Worm (Caenorhabditis elegans) whole organism, L1 larva: Measurements from ENCODE around the gene F56H9.8.

Source experiments
- C34B4.2 ChIP-seq: sonication (generic microtip); optimal IDR thresholded peaks from 2 replicates; lab custom pipeline; 2017; ENCODE audit warnings: mild to moderate bottlenecking, missing genetic modification characterization, missing compliant biosample characterization
- F16B12.6 ChIP-seq: fragments of 150-350 bp; optimal IDR thresholded peaks from 2 replicates; lab custom pipeline; 2014; ENCODE audit warnings: missing biosample characterization, missing genetic modification characterization
- alr-1 ChIP-seq: fragments of 200-800 bp; sonication (Bioruptor generic); optimal IDR thresholded peaks from 2 replicates; lab custom pipeline; 2018; ENCODE audit warnings: borderline replicate concordance, mild to moderate bottlenecking, missing genetic modification characterization, missing compliant biosample characterization
- blmp-1 ChIP-seq: fragments of 150-350 bp; optimal IDR thresholded peaks from 2 replicates; lab custom pipeline; 2014; ENCODE audit warnings: missing biosample characterization, missing genetic modification characterization
- ceh-63 ChIP-seq: fragments of 200-800 bp; sonication (Bioruptor generic); optimal IDR thresholded peaks from 2 replicates; lab custom pipeline; 2018; ENCODE audit warnings: mild to moderate bottlenecking, missing genetic modification characterization, missing compliant biosample characterization
- ceh-8 ChIP-seq: fragments of 200-800 bp; sonication (Bioruptor generic); optimal IDR thresholded peaks from 2 replicates; lab custom pipeline; 2018; ENCODE audit warnings: mild to moderate bottlenecking, missing genetic modification characterization, moderate library complexity, missing compliant biosample characterization
- ceh-90 ChIP-seq: sonication (generic microtip); optimal IDR thresholded peaks from 2 replicates; lab custom pipeline; 2016; ENCODE audit warnings: missing genetic modification characterization, missing compliant biosample characterization
- ces-1 ChIP-seq: fragments of 150-350 bp; optimal IDR thresholded peaks from 2 replicates; lab custom pipeline; 2014; ENCODE audit warnings: missing biosample characterization, missing genetic modification reagents, missing genetic modification characterization
- dsc-1 ChIP-seq: sonication (generic microtip); optimal IDR thresholded peaks from 2 replicates; lab custom pipeline; 2016; ENCODE audit warnings: mild to moderate bottlenecking, missing genetic modification characterization, missing compliant biosample characterization
- efl-3 ChIP-seq: fragments of 200-800 bp; sonication (Bioruptor generic); optimal IDR thresholded peaks from 2 replicates; lab custom pipeline; 2018; ENCODE audit warnings: mild to moderate bottlenecking, missing genetic modification characterization, missing compliant biosample characterization
- fkh-10 ChIP-seq: sonication (generic microtip); optimal IDR thresholded peaks from 2 replicates; lab custom pipeline; 2017; ENCODE audit warnings: missing biosample characterization, missing genetic modification reagents, missing genetic modification characterization
- fkh-8 ChIP-seq: sonication (generic microtip); optimal IDR thresholded peaks from 2 replicates; lab custom pipeline; 2016; ENCODE audit warnings: mild to moderate bottlenecking, missing genetic modification characterization, missing compliant biosample characterization
- fos-1 ChIP-seq: fragments of 150-350 bp; optimal IDR thresholded peaks from 2 replicates; lab custom pipeline; 2014; ENCODE audit warnings: missing biosample characterization, missing genetic modification characterization
- grh-1 ChIP-seq: fragments of 200-800 bp; sonication (Bioruptor generic); IDR thresholded peaks from 2 replicates; pipeline ENCODE4 v1.3.6; 2022; ENCODE audit warnings: missing genetic modification reagents, missing genetic modification characterization, missing compliant biosample characterization
- hlh-17 ChIP-seq: fragments of 200-800 bp; sonication (Bioruptor generic); optimal IDR thresholded peaks from 2 replicates; lab custom pipeline; 2018; ENCODE audit warnings: missing genetic modification characterization, mild to moderate bottlenecking, missing compliant biosample characterization, moderate library complexity, borderline replicate concordance
- isw-1 ChIP-seq: fragments of 200-800 bp; sonication (Bioruptor generic); IDR thresholded peaks from 2 replicates; pipeline ENCODE4 v1.3.6; 2022; ENCODE audit warnings: missing genetic modification characterization, missing compliant biosample characterization
- lin-14 ChIP-seq: fragments of 200-800 bp; sonication (Bioruptor generic); optimal IDR thresholded peaks from 2 replicates; lab custom pipeline; 2018; ENCODE audit warnings: mild to moderate bottlenecking, missing genetic modification characterization, moderate library complexity, missing compliant biosample characterization
- mdl-1 ChIP-seq, 2 experiments: fragments of 150-350 bp; optimal IDR thresholded peaks; 2 replicates each; lab custom pipeline; 2014 to 2017; ENCODE audit warnings: missing biosample characterization in 2 of 2, missing genetic modification characterization in 2 of 2, inconsistent platforms in 1 of 2
- nhr-20 ChIP-seq: sonication (generic microtip); optimal IDR thresholded peaks from 2 replicates; lab custom pipeline; 2016; ENCODE audit warnings: mild to moderate bottlenecking, missing genetic modification characterization, missing compliant biosample characterization
- nhr-47 ChIP-seq: sonication (generic microtip); optimal IDR thresholded peaks from 2 replicates; lab custom pipeline; 2016; ENCODE audit warnings: mild to moderate bottlenecking, missing genetic modification characterization, moderate library complexity, missing compliant biosample characterization
- nhr-84 ChIP-seq: sonication (generic microtip); optimal IDR thresholded peaks from 2 replicates; lab custom pipeline; 2017; ENCODE audit warnings: missing biosample characterization, missing genetic modification characterization
- nhr-85 ChIP-seq: sonication (generic microtip); peaks from one replicate; lab custom pipeline; 2016; ENCODE audit warnings: missing genetic modification characterization, inconsistent platforms, missing compliant biosample characterization
- nhr-90 ChIP-seq: sonication (generic microtip); optimal IDR thresholded peaks from 2 replicates; lab custom pipeline; 2016; ENCODE audit warnings: mild to moderate bottlenecking, missing genetic modification characterization, missing compliant biosample characterization; ENCODE audit not compliant: poor library complexity
- sox-4 ChIP-seq: sonication (generic microtip); optimal IDR thresholded peaks from 2 replicates; lab custom pipeline; 2016; ENCODE audit warnings: missing genetic modification characterization, missing compliant biosample characterization
- sptf-1 ChIP-seq: fragments of 150-350 bp; optimal IDR thresholded peaks from 2 replicates; lab custom pipeline; 2014; ENCODE audit warnings: missing biosample characterization, missing genetic modification characterization
- swsn-7 ChIP-seq: sonication (generic microtip); optimal IDR thresholded peaks from 2 replicates; lab custom pipeline; 2016; ENCODE audit warnings: missing genetic modification characterization, missing compliant biosample characterization
- tbx-2 ChIP-seq: sonication (generic microtip); optimal IDR thresholded peaks from 2 replicates; lab custom pipeline; 2016; ENCODE audit warnings: missing genetic modification characterization, missing compliant biosample characterization
- unc-86 ChIP-seq: sonication (generic microtip); optimal IDR thresholded peaks from 2 replicates; lab custom pipeline; 2016; ENCODE audit warnings: missing genetic modification characterization, missing compliant biosample characterization
- unc-98 ChIP-seq: fragments of 200-800 bp; sonication (Bioruptor generic); IDR thresholded peaks from 2 replicates; pipeline ENCODE4 v1.3.6; 2022; ENCODE audit warnings: missing genetic modification characterization, missing compliant biosample characterization

F56H9.8 gene

DNA sequence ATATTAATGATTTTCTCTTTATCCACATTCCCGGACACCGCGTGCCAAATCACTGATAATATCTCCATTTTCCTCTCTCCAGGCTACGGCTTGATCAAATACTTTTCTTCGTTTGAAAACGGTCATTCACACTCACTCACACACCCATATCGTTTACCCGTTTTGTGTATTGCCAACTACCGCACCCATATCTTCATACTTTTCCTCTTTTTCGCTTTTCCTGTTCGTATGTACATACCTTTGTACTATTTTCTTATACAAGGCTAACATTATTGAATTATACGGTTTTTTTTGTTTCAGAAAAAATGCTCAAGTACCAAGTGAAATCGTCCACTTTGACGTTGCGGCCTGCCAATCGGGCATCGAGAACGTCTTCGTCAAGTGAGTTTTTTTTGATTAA, 23.3 kb downstream of the F56H9.8 start, which contains the start of gene W05B10.4:
TSS of gene W05B10.4 (plus strand) at position 301 of the 400 bp plus-strand sequence.
- TF ChIP-seq alr-1 (tag; lab: Kevin White, UChicago) (no peak), swsn-7 (no peak), blmp-1 (peak; percentile 5), fkh-8 (tag; lab: Kevin White, UChicago) (no peak)

DNA sequence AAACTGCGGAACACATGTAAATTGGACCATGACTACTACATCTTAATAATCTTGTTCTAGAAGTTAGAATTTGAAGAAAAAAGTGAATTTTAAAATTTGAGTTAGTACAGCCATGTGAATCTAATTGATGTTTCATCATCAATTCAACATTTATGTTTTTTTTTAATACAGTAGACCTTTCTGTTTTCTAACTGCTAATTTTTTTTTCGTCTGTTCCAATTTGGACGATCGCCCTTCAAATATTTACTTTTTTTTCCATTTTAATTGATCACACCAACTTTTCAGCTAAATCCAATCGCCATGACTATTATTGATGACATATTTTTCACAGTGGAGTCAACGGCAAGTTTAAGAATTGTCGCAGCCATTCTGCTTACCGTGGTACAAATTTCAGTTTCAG, 26.0 kb downstream of the F56H9.8 start, which contains the start of gene srx-116:
TSS of gene srx-116 (plus strand) at position 301 of the 400 bp plus-strand sequence.
- TF ChIP-seq unc-98 (no peak), sox-4 (tag; lab: Kevin White, UChicago) (no peak), ceh-90 (tag; lab: Kevin White, UChicago) (no peak), tbx-2 (no peak), ceh-63 (GFP tag; lab: Kevin White, UChicago) (no peak), dsc-1 (no peak), grh-1 (no peak), unc-86 (no peak), fos-1 (tag; lab: Kevin White, UChicago) (no peak), F16B12.6 (no peak), nhr-47 (tag; lab: Kevin White, UChicago) (no peak), nhr-85 (no peak), mdl-1 (tag; optimal IDR thresholded peaks at IDR 0.05; lab: Kevin White, UChicago) (no peak), isw-1 (GFP tag; lab: Robert Waterston, UW) (no peak)

DNA sequence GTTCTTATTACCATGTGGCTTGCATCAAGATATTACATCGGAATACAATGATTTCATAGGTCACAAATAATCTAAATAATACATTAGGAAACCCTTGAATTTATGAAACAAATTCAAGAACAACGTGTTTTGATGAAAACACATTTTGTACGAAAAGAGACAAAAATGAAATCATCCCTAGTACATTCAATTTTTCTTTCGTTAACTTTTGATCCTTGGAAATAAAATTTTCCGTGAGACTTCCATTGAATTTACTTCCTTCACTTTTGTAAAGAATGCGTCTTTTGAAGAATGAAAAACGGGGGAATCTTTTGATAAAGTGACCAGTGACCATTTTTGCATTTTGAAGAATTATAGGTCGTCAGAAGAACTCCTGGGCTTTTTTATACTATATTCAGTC, 29.1 kb downstream of the F56H9.8 start:
- peak; percentile 83 for TF ChIP-seq fkh-10 (GFP tag; lab: Kevin White, UChicago)
- peak; percentile 2 for TF ChIP-seq lin-14 (GFP tag; lab: Kevin White, UChicago)
- TF ChIP-seq dsc-1 = no peak

DNA sequence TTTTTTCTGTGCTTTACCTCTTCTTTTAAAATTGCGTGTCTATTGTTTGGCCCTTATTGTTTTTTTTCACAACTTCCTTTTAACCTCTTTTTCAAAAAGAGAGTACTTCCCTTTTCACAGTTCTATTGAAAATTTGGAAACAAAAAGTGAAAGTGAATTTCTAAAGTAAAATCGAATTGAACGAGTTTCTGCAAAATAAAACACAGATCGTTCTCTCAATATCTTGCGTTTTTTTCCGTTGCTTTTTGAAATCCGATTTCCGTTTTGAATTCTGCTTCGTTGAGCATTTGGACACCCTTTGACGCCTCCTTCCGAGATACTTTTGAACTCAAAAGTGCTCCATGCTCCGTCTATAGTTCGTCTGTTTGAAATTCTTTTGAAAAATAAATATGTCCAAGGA, 31.7 kb downstream of the F56H9.8 start:
- TF ChIP-seq lin-14 (GFP tag; lab: Kevin White, UChicago) (peak; percentile 26), ces-1 (GFP tag; lab: Kevin White, UChicago) (no peak), fkh-10 (GFP tag; lab: Kevin White, UChicago) (peak; percentile 91), nhr-84 (tag; lab: Kevin White, UChicago) (no peak)
- TF ChIP-seq, all 84 proteins: peak for 2

DNA sequence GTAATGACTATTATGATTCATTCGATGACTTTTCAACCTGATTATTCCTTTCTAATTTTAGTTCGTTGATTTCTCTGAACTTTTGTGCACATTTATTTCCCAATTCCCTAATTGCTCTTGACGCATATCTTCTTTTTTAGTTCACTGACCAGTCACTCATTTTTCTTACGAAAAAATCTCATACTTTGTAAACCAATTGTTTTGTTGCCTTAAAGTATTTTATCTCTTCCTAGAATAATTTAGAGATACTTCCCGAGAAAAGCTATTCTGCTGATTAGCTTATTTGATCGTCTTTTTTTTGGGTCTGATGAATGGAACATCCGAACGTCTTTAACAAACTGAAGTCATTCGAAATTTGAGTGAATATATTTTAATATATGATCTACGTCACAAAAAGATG, 34.7 kb downstream of the F56H9.8 start:
- TF ChIP-seq fkh-10 (GFP tag; lab: Kevin White, UChicago) (no peak), dsc-1 (peak; percentile 64), alr-1 (tag; lab: Kevin White, UChicago) (no peak), ceh-8 (peak; percentile 53), hlh-17 (no peak), C34B4.2 (tag; lab: Kevin White, UChicago) (no peak), sptf-1 (tag; lab: Kevin White, UChicago) (no peak)

DNA sequence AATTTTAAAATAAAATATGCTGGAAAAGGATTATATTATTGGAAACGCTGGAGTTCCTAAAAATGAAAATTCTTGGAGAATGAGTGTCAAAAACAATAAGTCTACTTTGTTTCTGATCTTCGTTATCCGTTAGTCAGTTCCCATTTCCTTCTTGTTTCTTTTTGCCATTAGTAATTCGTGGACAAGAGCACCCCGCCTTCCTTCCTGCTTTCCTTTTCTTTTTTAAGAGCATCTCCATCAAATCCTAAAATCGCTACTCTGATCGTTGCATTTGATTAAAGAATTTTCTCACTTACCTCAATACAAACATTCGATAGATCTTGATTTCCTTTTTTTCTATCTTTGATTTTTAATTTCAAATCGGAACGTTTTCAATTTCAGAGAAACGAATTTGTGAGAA, 35.2 kb downstream of the F56H9.8 start, which contains the start of gene frpr-15:
TSS of gene frpr-15 (plus strand) at position 301 of the 400 bp plus-strand sequence.
- TF ChIP-seq fkh-10 (GFP tag; lab: Kevin White, UChicago) (peak; percentile 9), ces-1 (GFP tag; lab: Kevin White, UChicago) (no peak)

DNA sequence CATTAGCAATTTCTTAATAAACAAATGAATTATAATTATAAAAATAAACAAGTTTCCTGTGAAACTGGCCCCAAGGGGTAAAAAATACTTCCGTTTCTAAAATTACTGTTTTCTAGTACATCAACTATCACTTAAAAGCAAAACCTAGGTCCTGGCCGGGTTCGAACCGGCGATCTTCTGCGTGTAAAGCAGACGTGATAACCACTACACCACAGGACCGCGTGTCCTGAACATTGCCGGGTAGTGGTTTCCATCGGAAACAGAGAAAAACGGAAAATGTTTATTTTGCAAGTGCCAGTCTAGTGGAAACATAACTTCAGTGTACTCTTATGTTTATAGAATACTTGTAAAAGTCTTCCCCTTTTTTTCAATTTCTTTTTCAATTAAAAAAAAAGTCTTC, 38.6 kb downstream of the F56H9.8 start:
- TF ChIP-seq efl-3 (GFP tag; lab: Kevin White, UChicago) (no peak), nhr-90 (peak; percentile 7), nhr-20 (tag; lab: Kevin White, UChicago) (peak; percentile 15)
